Worm (Caenorhabditis elegans): Measurements from ENCODE around the gene sqv-3.
A peak's percentile ranks its signal among the peaks of the same experiment; 100 is the strongest.

The sqv-3 gene

DNA sequence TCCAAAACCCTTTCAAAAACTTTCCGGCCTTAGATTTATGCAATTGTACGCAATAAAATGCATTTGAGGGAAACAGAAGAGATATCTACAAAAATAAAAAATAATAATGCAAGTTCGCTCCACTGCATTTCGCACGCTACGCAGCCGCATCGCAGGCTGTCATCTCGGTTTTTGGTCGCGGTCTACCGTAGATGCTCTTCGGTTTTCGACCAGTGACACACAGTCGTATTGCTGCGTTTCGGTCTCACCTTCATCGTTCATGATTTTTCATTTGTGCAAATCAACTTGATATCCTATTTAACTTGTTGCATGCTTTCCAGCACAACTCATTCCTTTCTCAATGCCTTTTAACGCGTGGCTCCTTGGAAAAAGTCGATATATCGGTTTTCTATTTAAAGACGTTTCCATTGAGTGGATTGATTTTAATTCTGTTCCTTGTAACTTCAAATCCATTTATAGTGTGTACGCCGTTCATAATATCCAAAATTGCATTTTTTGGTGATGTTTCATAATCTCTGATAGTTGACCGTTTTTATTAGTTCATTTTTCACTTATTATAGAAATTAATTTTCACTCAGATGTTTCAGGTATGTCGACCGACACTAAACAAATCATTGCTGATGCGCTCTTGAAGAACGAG, 631 bp upstream of the sqv-3 start, which contains the start of gene vha-1:
TSS of gene vha-1 (plus strand) at position 590 of the 640 bp plus-strand sequence.
- TF ChIP-seq ztf-4 (tag; optimal IDR thresholded peaks at IDR 0.05) (no peak), nhr-77 (tag; optimal IDR thresholded peaks at IDR 0.05) (peak; percentile 90), ets-5 (GFP tag; IDR thresholded peaks at IDR 0.05) (no peak), sptf-1 (tag; optimal IDR thresholded peaks at IDR 0.05) (no peak), unc-98 (GFP tag; IDR thresholded peaks at IDR 0.05) (no peak), tlp-1 (tag; optimal IDR thresholded peaks at IDR 0.05) (no peak), fkh-8 (tag; optimal IDR thresholded peaks at IDR 0.05) (peak; percentile 77), pag-3 (tag; optimal IDR thresholded peaks at IDR 0.05; ENCODE audit: borderline replicate concordance, insufficient read depth) (no peak), lin-35 (GFP tag; optimal IDR thresholded peaks at IDR 0.05) (peak; percentile 88 to 91), ceh-63 (GFP tag; optimal IDR thresholded peaks at IDR 0.05) (no peak), C34B4.2 (tag; optimal IDR thresholded peaks at IDR 0.05) (no peak), nhr-90 (tag; optimal IDR thresholded peaks at IDR 0.05; ENCODE audit: poor library complexity) (peak; percentile 71), zip-4 (GFP tag; optimal IDR thresholded peaks at IDR 0.05) (no peak), nhr-237 (tag; optimal IDR thresholded peaks at IDR 0.05) (peak; percentile 84), fos-1 (tag; optimal IDR thresholded peaks at IDR 0.05) (peak; percentile 61), nhr-19 (GFP tag; conservative IDR thresholded peaks at IDR 0.05) (peak; percentile 53), nhr-28 (tag; optimal IDR thresholded peaks at IDR 0.05) (no peak), irx-1 (tag; optimal IDR thresholded peaks at IDR 0.05) (no peak), aha-1 (tag; optimal IDR thresholded peaks at IDR 0.05) (no peak), lsy-2 (tag; optimal IDR thresholded peaks at IDR 0.05) (peak; percentile 86 to 97), elt-2 (tag; optimal IDR thresholded peaks at IDR 0.05) (no peak), alr-1 (tag; optimal IDR thresholded peaks at IDR 0.05; ENCODE audit: borderline replicate concordance) (no peak), nhr-47 (tag; optimal IDR thresholded peaks at IDR 0.05) (peak; percentile 78), ama-1 (optimal IDR thresholded peaks at IDR 0.05) (peak; percentile 56), blmp-1 (tag; optimal IDR thresholded peaks at IDR 0.05) (peak; percentile 57), hlh-4 (tag; optimal IDR thresholded peaks at IDR 0.05) (no peak), ceh-90 (tag; optimal IDR thresholded peaks at IDR 0.05) (no peak), ceh-88 (GFP tag; IDR thresholded peaks at IDR 0.05) (no peak; the same call in 1 of the 2 replicates), mab-9 (GFP tag; IDR thresholded peaks at IDR 0.05) (no peak), mep-1 (tag; optimal IDR thresholded peaks at IDR 0.05) (peak; percentile 87), efl-1 (optimal IDR thresholded peaks at IDR 0.05) (peak; percentile 79 to 89), efl-1 (GFP tag; optimal IDR thresholded peaks at IDR 0.05 in 1 of 2) (peak; percentile 79 to 94), ztf-11 (tag; optimal IDR thresholded peaks at IDR 0.05) (peak in 1 of 2 experiments; percentile 18), hpl-2 (GFP tag; optimal IDR thresholded peaks at IDR 0.05) (peak; percentile 41), xbp-1 (tag; optimal IDR thresholded peaks at IDR 0.05) (peak; percentile 67), nhr-76 (tag; optimal IDR thresholded peaks at IDR 0.05) (no peak), mef-2 (tag; optimal IDR thresholded peaks at IDR 0.05) (no peak), lin-15B (tag; optimal IDR thresholded peaks at IDR 0.05) (peak; percentile 95), efl-3 (GFP tag; optimal IDR thresholded peaks at IDR 0.05) (no peak), egl-27 (tag; optimal IDR thresholded peaks at IDR 0.05) (no peak), rnt-1 (tag; optimal IDR thresholded peaks at IDR 0.05) (peak; percentile 73), nhr-84 (tag; optimal IDR thresholded peaks at IDR 0.05) (no peak), ceh-82 (tag; optimal IDR thresholded peaks at IDR 0.05) (peak; percentile 74 to 95 (median 83)), F16B12.6 (tag; optimal IDR thresholded peaks at IDR 0.05) (peak; percentile 64), snpc-4 (tag; optimal IDR thresholded peaks at IDR 0.05) (peak; percentile 43), pqm-1 (tag; optimal IDR thresholded peaks at IDR 0.05) (no peak), C16A3.4 (tag; optimal IDR thresholded peaks at IDR 0.05) (peak; percentile 91), unc-30 (tag; optimal IDR thresholded peaks at IDR 0.05) (no peak), ces-1 (GFP tag; optimal IDR thresholded peaks at IDR 0.05) (no peak), fkh-10 (GFP tag; optimal IDR thresholded peaks at IDR 0.05) (peak; percentile 2), lin-14 (GFP tag; optimal IDR thresholded peaks at IDR 0.05) (peak; percentile 93), dpl-1 (GFP tag; optimal IDR thresholded peaks at IDR 0.05) (peak; percentile 76 to 82 (median 80)), sox-4 (tag; optimal IDR thresholded peaks at IDR 0.05) (no peak)

Measured in whole organism, L1 larva.